Fruit fly (Drosophila melanogaster) whole organism, wandering third instar larva: ENCODE results near the gene Arl6IP1.

ENCODE experiments used
- CG9705 ChIP-seq: fragments of 200-800 bp; sonication (Bioruptor generic); optimal IDR thresholded peaks from 2 replicates; lab custom pipeline; 2018; ENCODE audit warnings: missing biosample characterization, mild to moderate bottlenecking, missing genetic modification characterization
- CrebA ChIP-seq: fragments of 200-800 bp; sonication (Bioruptor generic); optimal IDR thresholded peaks from 2 replicates; lab custom pipeline; 2016; ENCODE audit warnings: missing biosample characterization, mild to moderate bottlenecking, missing genetic modification characterization, borderline replicate concordance
- Dfd ChIP-seq: fragments of >200 bp; optimal IDR thresholded peaks from 2 replicates; lab custom pipeline; 2017; ENCODE audit warnings: missing biosample characterization, missing genetic modification characterization
- Dif ChIP-seq: fragments of 200-275, 200-300 bp; sonication (Bioruptor generic); optimal IDR thresholded peaks from 2 replicates; lab custom pipeline; 2018; ENCODE audit warnings: missing biosample characterization, missing genetic modification characterization; ENCODE audit not compliant: partially characterized antibody
- GATAd ChIP-seq: sonication (Bioruptor generic); optimal IDR thresholded peaks from 2 replicates; lab custom pipeline; 2016; ENCODE audit warnings: missing biosample characterization, missing genetic modification characterization
- HLH106 ChIP-seq: fragments of 200-800 bp; optimal IDR thresholded peaks from 3 replicates; lab custom pipeline; 2019; ENCODE audit warnings: missing biosample characterization, mild to moderate bottlenecking, missing genetic modification characterization, moderate library complexity
- Hnf4 ChIP-seq: fragments of 200-800 bp; sonication (Bioruptor generic); optimal IDR thresholded peaks from 2 replicates; lab custom pipeline; 2016; ENCODE audit warnings: missing biosample characterization, mild to moderate bottlenecking, missing genetic modification characterization
- Hr78 ChIP-seq: fragments of >200 bp; optimal IDR thresholded peaks from 2 replicates; lab custom pipeline; 2017; ENCODE audit warnings: missing biosample characterization, missing genetic modification characterization
- Hr83 ChIP-seq: fragments of 200-300 bp; sonication (Bioruptor generic); optimal IDR thresholded peaks from 2 replicates; lab custom pipeline; 2016; ENCODE audit warnings: missing biosample characterization, mild to moderate bottlenecking, missing genetic modification characterization, moderate library complexity; ENCODE audit not compliant: poor library complexity, severe bottlenecking
- Jra ChIP-seq: sonication (Bioruptor generic); optimal IDR thresholded peaks from 2 replicates; lab custom pipeline; 2016; ENCODE audit warnings: missing biosample characterization, missing genetic modification characterization
- Mio ChIP-seq: sonication (Bioruptor generic); optimal IDR thresholded peaks from 2 replicates; lab custom pipeline; 2016; ENCODE audit warnings: missing biosample characterization, missing genetic modification characterization
- Myc ChIP-seq: fragments of >200 bp; optimal IDR thresholded peaks from 2 replicates; lab custom pipeline; 2017
- N ChIP-seq: fragments of >200 bp; optimal IDR thresholded peaks from 2 replicates; lab custom pipeline; 2018; ENCODE audit warnings: missing biosample characterization, missing external identifiers, missing genetic modification characterization
- OdsH ChIP-seq: fragments of 200-800 bp; sonication (Bioruptor generic); optimal IDR thresholded peaks from 2 replicates; lab custom pipeline; 2016; ENCODE audit warnings: missing biosample characterization, mild to moderate bottlenecking, missing genetic modification characterization
- Rel ChIP-seq, 2 experiments: fragments of 200-800 bp; sonication (Bioruptor generic) in 1 of 2; optimal IDR thresholded peaks; 2 replicates in 1 of 2; 3 replicates in 1 of 2; lab custom pipeline; 2016 to 2019; ENCODE audit warnings: mild to moderate bottlenecking in 2 of 2, missing biosample characterization in 2 of 2, missing genetic modification characterization in 2 of 2, moderate library complexity in 1 of 2
- Vsx2 ChIP-seq: fragments of 200-300, 225-300 bp; sonication (Bioruptor generic); optimal IDR thresholded peaks from 2 replicates; lab custom pipeline; 2018; ENCODE audit warnings: missing biosample characterization, missing genetic modification characterization; ENCODE audit not compliant: partially characterized antibody
- br ChIP-seq: fragments of 200-800 bp; sonication (Bioruptor generic); optimal IDR thresholded peaks from 2 replicates; lab custom pipeline; 2016; ENCODE audit warnings: missing biosample characterization, missing genetic modification characterization
- brk ChIP-seq: fragments of 200-800 bp; sonication (Bioruptor generic); optimal IDR thresholded peaks from 2 replicates; lab custom pipeline; 2016; ENCODE audit warnings: missing biosample characterization, mild to moderate bottlenecking, missing genetic modification characterization
- dl ChIP-seq, 2 experiments: fragments of 175-275, 200-275 bp in 1 of 2; fragments of 200-275 bp in 1 of 2; sonication (Bioruptor generic); optimal IDR thresholded peaks; lab custom pipeline; 2018; ENCODE audit warnings: mild to moderate bottlenecking in 2 of 2, missing biosample characterization in 2 of 2, missing genetic modification characterization in 2 of 2, moderate library complexity in 2 of 2; ENCODE audit not compliant: partially characterized antibody in 2 of 2, insufficient read depth in 1 of 2
- dmrt93B ChIP-seq: fragments of 200-800 bp; sonication (Bioruptor generic); optimal IDR thresholded peaks from 2 replicates; lab custom pipeline; 2018; ENCODE audit warnings: missing biosample characterization, mild to moderate bottlenecking, missing genetic modification characterization
- dsf ChIP-seq: sonication (Bioruptor generic); optimal IDR thresholded peaks from 2 replicates; lab custom pipeline; 2016; ENCODE audit warnings: missing biosample characterization, missing genetic modification characterization, borderline replicate concordance
- ey ChIP-seq: fragments of 200-800 bp; sonication (Bioruptor generic); optimal IDR thresholded peaks from 2 replicates; lab custom pipeline; 2016; ENCODE audit warnings: missing biosample characterization, missing genetic modification characterization
- foxo ChIP-seq, 2 experiments: fragments of 200-800 bp; sonication (Bioruptor generic); optimal IDR thresholded peaks; 2 replicates in 1 of 2; 3 replicates in 1 of 2; lab custom pipeline; 2016 to 2017; ENCODE audit warnings: missing biosample characterization in 2 of 2, missing genetic modification characterization in 2 of 2
- fru ChIP-seq: fragments of 200-800 bp; sonication (Bioruptor generic); optimal IDR thresholded peaks from 3 replicates; lab custom pipeline; 2016; ENCODE audit warnings: missing biosample characterization, mild to moderate bottlenecking, missing genetic modification characterization
- h ChIP-seq: fragments of 200-800 bp; sonication (Bioruptor generic); optimal IDR thresholded peaks from 3 replicates; lab custom pipeline; 2016; ENCODE audit warnings: missing biosample characterization, mild to moderate bottlenecking, missing genetic modification characterization
- jim ChIP-seq: fragments of 175-275, 200-325 bp; sonication (Bioruptor generic); optimal IDR thresholded peaks from 2 replicates; lab custom pipeline; 2016; ENCODE audit warnings: missing biosample characterization, mild to moderate bottlenecking, missing genetic modification characterization
- lola ChIP-seq: fragments of >200 bp; optimal IDR thresholded peaks from 2 replicates; lab custom pipeline; 2017; ENCODE audit warnings: missing biosample characterization, missing genetic modification characterization
- pan ChIP-seq: fragments of >200 bp; optimal IDR thresholded peaks from 2 replicates; lab custom pipeline; 2017
- psq ChIP-seq: fragments of 200-800 bp; sonication (Bioruptor generic); optimal IDR thresholded peaks from 3 replicates; lab custom pipeline; 2017; ENCODE audit warnings: missing biosample characterization, mild to moderate bottlenecking, missing genetic modification characterization, moderate library complexity
- rgr ChIP-seq: fragments of 200-800 bp; sonication (Bioruptor generic); optimal IDR thresholded peaks from 3 replicates; lab custom pipeline; 2016; ENCODE audit warnings: missing biosample characterization, mild to moderate bottlenecking, missing genetic modification characterization
- sage ChIP-seq: fragments of 200-800 bp; sonication (Bioruptor generic); optimal IDR thresholded peaks from 2 replicates; lab custom pipeline; 2016; ENCODE audit warnings: missing biosample characterization, mild to moderate bottlenecking, missing genetic modification characterization
- sv ChIP-seq: fragments of 200-800 bp; sonication (Bioruptor generic); optimal IDR thresholded peaks from 3 replicates; lab custom pipeline; 2016; ENCODE audit warnings: missing biosample characterization, missing genetic modification characterization
- usp ChIP-seq: fragments of >200 bp; optimal IDR thresholded peaks from 2 replicates; lab custom pipeline; 2017; ENCODE audit warnings: missing biosample characterization, missing genetic modification characterization
- woc ChIP-seq: sonication (Bioruptor generic); optimal IDR thresholded peaks from 2 replicates; lab custom pipeline; 2016; ENCODE audit warnings: missing biosample characterization, mild to moderate bottlenecking, missing genetic modification characterization

Arl6IP1 gene

DNA sequence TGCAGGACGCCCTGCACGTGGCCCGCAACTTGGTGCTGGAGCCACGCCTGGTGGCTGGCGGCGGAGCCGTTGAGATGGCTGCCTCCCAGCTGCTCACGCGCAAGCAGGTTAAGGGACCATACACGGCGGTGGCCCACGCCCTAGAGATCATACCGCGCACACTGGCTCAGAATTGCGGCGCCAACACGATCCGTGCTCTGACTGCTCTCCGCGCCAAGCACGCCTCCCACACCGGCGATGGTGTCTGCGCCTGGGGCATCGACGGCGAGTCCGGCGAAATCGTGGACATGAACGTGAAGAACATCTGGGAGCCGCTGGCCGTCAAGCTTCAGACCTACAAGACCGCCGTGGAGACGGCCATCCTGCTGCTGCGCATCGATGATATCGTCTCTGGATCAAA lies 5.9 kb downstream of the Arl6IP1 start:
- TF ChIP-seq Dfd (GFP tag; lab: Kevin White, UChicago) (no peak), CG9705 (no peak), Vsx2 (GFP tag; lab: Kevin White, UChicago) (no peak), lola (GFP tag; lab: Kevin White, UChicago) (no peak), dmrt93B (no peak), dsf (GFP tag; lab: Kevin White, UChicago) (no peak), foxo (GFP tag; optimal IDR thresholded peaks at IDR 0.05; lab: Kevin White, UChicago) (no peak), Hr83 (no peak), Rel (GFP tag; optimal IDR thresholded peaks at IDR 0.05; lab: Kevin White, UChicago) (no peak), Rel (tag; optimal IDR thresholded peaks at IDR 0.05; lab: Kevin White, UChicago) (no peak), Dif (GFP tag; lab: Kevin White, UChicago) (no peak), rgr (GFP tag; lab: Kevin White, UChicago) (no peak)

DNA sequence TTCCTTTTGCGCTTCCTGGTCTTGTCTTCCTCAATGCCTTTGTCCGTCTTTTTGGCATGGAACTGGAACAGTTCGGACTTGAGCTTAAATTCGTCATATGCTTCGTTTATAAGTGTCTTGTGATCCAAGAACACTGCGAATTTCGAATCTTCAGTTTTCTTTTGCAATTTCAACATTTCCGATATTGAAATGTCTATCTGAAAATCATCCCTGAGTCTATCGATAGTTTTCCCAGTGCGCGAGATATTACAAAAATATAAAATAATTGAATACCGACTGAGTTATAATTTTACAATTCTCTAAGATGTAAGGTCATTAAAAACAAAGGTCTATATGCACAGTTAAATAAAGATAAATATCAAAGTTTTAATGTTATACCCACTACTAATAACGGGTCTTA lies 7.5 kb downstream of the Arl6IP1 start, which contains the start of gene Mettl4:
TSS of gene Mettl4 (minus strand) at position 208 of the 400 bp plus-strand sequence.
- TF ChIP-seq Vsx2 (GFP tag; lab: Kevin White, UChicago) (no peak), h (GFP tag; lab: Kevin White, UChicago) (no peak), dsf (GFP tag; lab: Kevin White, UChicago) (no peak)

DNA sequence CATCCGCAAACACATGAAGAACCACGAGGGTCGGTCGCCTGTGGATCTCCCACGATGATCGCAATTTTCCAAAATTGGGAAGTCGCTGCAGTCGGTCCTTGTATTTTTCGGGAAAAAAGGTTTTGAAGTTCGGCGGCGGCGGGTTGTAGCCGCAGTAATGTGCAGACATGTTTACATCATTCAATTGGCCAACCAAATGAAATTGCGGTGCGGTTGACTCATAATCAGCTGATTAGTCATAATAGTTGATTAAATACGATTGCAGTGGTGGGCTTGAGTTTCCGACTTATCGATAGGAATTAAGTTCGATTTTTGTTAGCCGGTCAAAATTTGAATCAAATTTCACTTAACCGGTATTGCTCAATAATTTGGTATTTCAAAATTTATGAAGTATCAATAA lies 8.7 kb downstream of the Arl6IP1 start, which contains the start of gene CG14907:
TSS of gene CG14907 (minus strand) at position 229 of the 400 bp plus-strand sequence.
- TF ChIP-seq Jra (GFP tag; lab: Kevin White, UChicago) = peak; percentile 14
- TF ChIP-seq HLH106 = no peak
- TF ChIP-seq rgr (GFP tag; lab: Kevin White, UChicago) = no peak
- no peak for TF ChIP-seq dsf (GFP tag; lab: Kevin White, UChicago)

DNA sequence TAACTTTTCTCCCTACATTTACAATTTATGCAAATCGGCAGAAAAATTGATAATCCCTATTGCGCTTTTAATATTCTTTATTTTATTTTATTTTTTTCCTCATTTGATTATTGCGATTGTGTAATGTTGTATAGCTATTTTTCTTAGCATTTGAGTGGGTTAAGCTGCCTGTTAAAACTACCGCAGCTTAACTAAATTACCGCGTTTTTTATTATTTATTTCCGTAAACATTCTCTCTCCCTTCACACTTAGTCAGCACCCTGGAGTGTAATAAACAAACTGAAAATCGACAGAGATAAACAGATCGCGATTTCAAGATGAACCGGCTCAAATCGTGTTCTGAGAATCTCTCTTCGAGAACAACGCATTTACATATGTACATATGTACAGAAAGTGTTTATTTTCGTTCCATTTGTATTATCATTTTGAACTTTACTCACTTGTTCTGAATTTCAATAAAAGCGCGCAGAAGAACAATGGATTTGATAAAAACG lies 11.6 kb downstream of the Arl6IP1 start:
- TF ChIP-seq OdsH (GFP tag; lab: Kevin White, UChicago) (no peak), ey (GFP tag; lab: Kevin White, UChicago) (no peak), jim (GFP tag; lab: Kevin White, UChicago) (no peak), fru (GFP tag; lab: Kevin White, UChicago) (no peak), usp (GFP tag; lab: Kevin White, UChicago) (no peak), Hnf4 (GFP tag; lab: Kevin White, UChicago) (no peak), Hr78 (GFP tag; lab: Kevin White, UChicago) (no peak), pan (lab: Kevin White, UChicago) (no peak), lola (GFP tag; lab: Kevin White, UChicago) (no peak), woc (GFP tag; lab: Kevin White, UChicago) (no peak), CG9705 (no peak), psq (GFP tag; lab: Kevin White, UChicago) (no peak), dsf (GFP tag; lab: Kevin White, UChicago) (no peak), Jra (GFP tag; lab: Kevin White, UChicago) (no peak)

DNA sequence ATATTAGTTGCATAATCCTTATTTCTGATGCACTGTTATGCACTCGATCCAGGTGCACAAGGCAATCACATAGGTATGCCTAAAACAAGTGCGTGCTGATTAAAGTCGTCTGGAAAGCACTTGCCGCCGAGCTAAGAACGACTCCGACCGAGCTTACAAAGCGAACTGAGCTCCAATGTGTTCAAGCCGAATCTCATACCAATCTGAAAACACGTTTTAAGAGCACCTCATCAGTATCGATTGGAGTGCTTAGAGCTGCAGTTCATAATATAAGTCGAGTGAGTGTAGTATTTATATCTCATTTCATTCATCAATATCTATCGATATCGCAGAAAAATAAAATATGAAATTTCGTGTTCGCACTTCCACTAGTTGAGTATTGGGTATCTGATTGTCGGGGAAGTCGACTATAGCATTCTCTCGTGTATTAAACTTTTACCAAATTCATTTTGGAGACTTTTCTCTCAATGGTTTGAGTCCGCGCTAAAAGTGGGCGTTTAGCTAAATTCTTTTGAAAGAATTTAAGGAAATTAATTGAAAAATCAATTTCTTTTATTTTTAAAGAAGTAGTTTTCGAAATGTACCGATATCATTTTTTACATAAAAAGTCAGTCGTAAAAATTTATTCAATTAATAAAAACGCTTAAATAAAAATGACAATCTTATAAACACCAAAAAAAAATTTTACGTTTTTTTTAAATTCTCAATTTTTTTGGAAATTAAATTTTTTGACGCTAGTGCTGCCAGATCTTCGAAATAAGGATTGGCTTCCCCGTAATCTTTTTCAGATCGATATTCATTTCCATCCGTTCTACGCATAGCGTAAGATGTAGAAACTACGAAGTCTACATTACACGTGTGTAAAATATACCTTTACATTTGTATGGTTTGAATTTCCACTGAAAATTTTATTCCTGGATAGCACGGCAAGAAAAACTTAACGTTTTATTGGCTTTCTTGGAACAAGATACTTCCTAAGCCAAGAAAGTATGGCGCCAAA lies 12.4 kb downstream of the Arl6IP1 start, which contains the start of gene modSP:
TSS of gene modSP (minus strand) at position 169 of the 1,000 bp plus-strand sequence.
- TF ChIP-seq N (GFP tag; lab: Kevin White, UChicago) (no peak), jim (GFP tag; lab: Kevin White, UChicago) (no peak), OdsH (GFP tag; lab: Kevin White, UChicago) (no peak), Vsx2 (GFP tag; lab: Kevin White, UChicago) (peak; percentile 74), usp (GFP tag; lab: Kevin White, UChicago) (no peak), psq (GFP tag; lab: Kevin White, UChicago) (no peak), Hr78 (GFP tag; lab: Kevin White, UChicago) (no peak), h (GFP tag; lab: Kevin White, UChicago) (peak; percentile 42), pan (lab: Kevin White, UChicago) (no peak), dl (GFP tag; optimal IDR thresholded peaks at IDR 0.05; lab: Kevin White, UChicago; ENCODE audit: insufficient read depth in 1 of 2, partially characterized antibody in 2 of 2) (no peak), sage (GFP tag; lab: Kevin White, UChicago) (no peak), foxo (GFP tag; optimal IDR thresholded peaks at IDR 0.05; lab: Kevin White, UChicago) (peak in 1 of 2 experiments; percentile 57), Dfd (GFP tag; lab: Kevin White, UChicago) (no peak), CG9705 (no peak), Jra (GFP tag; lab: Kevin White, UChicago) (no peak), Myc (lab: Kevin White, UChicago) (no peak), GATAd (no peak), brk (GFP tag; lab: Kevin White, UChicago) (no peak), sv (GFP tag; lab: Kevin White, UChicago) (no peak), CrebA (GFP tag; lab: Kevin White, UChicago) (no peak), fru (GFP tag; lab: Kevin White, UChicago) (peak; percentile 60), Mio (no peak), woc (GFP tag; lab: Kevin White, UChicago) (peak; percentile 18), HLH106 (no peak), Dif (GFP tag; lab: Kevin White, UChicago) (peak; percentile 58), br (GFP tag; lab: Kevin White, UChicago) (peak; percentile 59), lola (GFP tag; lab: Kevin White, UChicago) (no peak), Hnf4 (GFP tag; lab: Kevin White, UChicago) (peak; percentile 7)
